Fruit fly (Drosophila melanogaster): ENCODE measurements around the gene Bin1.

Gene Bin1

DNA sequence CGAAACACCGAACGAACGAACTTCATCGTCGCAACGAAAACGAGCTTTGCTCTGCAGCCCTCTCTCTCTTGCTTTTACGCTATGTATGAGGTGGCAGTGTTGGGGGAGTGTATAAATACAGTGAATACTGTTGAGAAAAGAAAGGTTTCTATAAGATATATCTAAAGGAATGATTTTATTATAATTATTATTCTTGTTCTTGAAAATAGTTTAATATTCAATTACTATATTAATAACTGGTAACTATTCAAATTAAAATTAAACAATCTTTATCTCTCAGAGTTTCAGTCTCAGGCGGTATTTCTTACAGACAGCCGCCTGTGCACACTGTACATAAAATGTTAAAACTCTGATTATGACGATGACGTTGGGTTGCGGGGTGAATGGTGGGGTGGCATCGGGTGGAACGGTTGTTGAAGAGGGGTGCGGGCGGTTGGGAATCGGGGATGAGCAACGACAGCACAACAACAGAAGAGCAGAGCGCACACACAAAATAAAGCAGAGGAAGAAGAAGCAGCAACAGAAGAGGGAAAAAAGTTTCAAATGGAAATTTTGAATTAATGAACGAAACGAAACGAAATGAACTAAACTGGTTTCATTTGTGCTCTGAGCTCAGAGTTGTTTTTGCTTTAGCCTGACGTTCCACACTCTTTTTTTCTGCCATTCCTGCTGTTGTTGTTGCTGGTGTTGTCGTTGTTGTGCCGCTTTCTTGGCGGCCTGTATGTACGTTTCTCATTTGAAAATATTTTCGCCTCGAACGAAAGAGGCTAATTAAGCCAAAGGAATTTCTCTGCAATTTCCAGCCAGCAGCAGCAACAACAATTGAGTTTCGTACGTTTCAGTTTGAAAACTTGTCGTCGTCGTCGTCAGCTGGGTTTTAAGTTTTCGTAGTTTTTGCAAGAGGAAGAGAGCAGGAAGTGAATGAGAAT, 47.6 kb upstream of the Bin1 start (continued):
- TF ChIP-seq CG33213 (GFP tag; optimal IDR thresholded peaks at IDR 0.05) (peak; percentile 63), wdn (GFP tag; IDR thresholded peaks at IDR 0.05) (no peak), z (GFP tag; IDR thresholded peaks at IDR 0.05) (no peak), fd64A (GFP tag; optimal IDR thresholded peaks at IDR 0.05) (peak; percentile 90), seq (GFP tag; IDR thresholded peaks at IDR 0.05) (no peak), CG18764 (GFP tag; optimal IDR thresholded peaks at IDR 0.05) (peak; percentile 92), CkIIα-i1 (GFP tag; IDR thresholded peaks at IDR 0.05) (no peak), CG32532 (GFP tag; IDR thresholded peaks at IDR 0.05) (no peak), CG14860 (GFP tag; IDR thresholded peaks at IDR 0.05; ENCODE audit: partially characterized antibody) (no peak), CG8281 (tag; optimal IDR thresholded peaks at IDR 0.05) (peak; percentile 92), CG12942 (GFP tag; optimal IDR thresholded peaks at IDR 0.05) (peak; percentile 95), CrebB (tag; optimal IDR thresholded peaks at IDR 0.05) (peak; percentile 95), CG7963 (GFP tag; IDR thresholded peaks at IDR 0.05; ENCODE audit: partially characterized antibody) (no peak), Rx (GFP tag; IDR thresholded peaks at IDR 0.05) (no peak), CG10543 (GFP tag; optimal IDR thresholded peaks at IDR 0.05) (peak; percentile 97), CG3726 (GFP tag; IDR thresholded peaks at IDR 0.05) (no peak), oc (tag; optimal IDR thresholded peaks at IDR 0.05) (peak; percentile 99), Nf-YB (GFP tag; optimal IDR thresholded peaks at IDR 0.05) (peak; percentile 89), dimm (GFP tag; IDR thresholded peaks at IDR 0.05) (no peak), Scr (GFP tag; IDR thresholded peaks at IDR 0.05; ENCODE audit: partially characterized antibody) (no peak), Fer1 (GFP tag; optimal IDR thresholded peaks at IDR 0.05) (peak; percentile 99), Ada2b (GFP tag; IDR thresholded peaks at IDR 0.05) (no peak), NC2α (GFP tag; optimal IDR thresholded peaks at IDR 0.05) (peak; percentile 60), pan (optimal IDR thresholded peaks at IDR 0.05) (no peak), pan (GFP tag; optimal IDR thresholded peaks at IDR 0.05 in 1 of 2, IDR thresholded peaks at IDR 0.05 in 1 of 2) (no peak), CG2116 (GFP tag; optimal IDR thresholded peaks at IDR 0.05) (peak; percentile 74), E2f2 (GFP tag; IDR thresholded peaks at IDR 0.05) (no peak), al (GFP tag; IDR thresholded peaks at IDR 0.05) (no peak), CG2202 (tag; optimal IDR thresholded peaks at IDR 0.05) (peak; percentile 97), PHDP (tag; optimal IDR thresholded peaks at IDR 0.05) (peak; percentile 99), E2f1 (GFP tag; IDR thresholded peaks at IDR 0.05) (no peak), sc (optimal IDR thresholded peaks at IDR 0.05) (no peak), sc (GFP tag; optimal IDR thresholded peaks at IDR 0.05) (peak; percentile 95), prd (optimal IDR thresholded peaks at IDR 0.05) (no peak), prd (GFP tag; IDR thresholded peaks at IDR 0.05) (no peak), toy (GFP tag; IDR thresholded peaks at IDR 0.05) (no peak), CG12769 (tag; optimal IDR thresholded peaks at IDR 0.05) (peak; percentile 99), CG32772 (GFP tag; IDR thresholded peaks at IDR 0.05) (no peak), Dbx (GFP tag; IDR thresholded peaks at IDR 0.05) (no peak), CG17186 (GFP tag; optimal IDR thresholded peaks at IDR 0.05) (peak; percentile 66), CG10959 (GFP tag; IDR thresholded peaks at IDR 0.05) (no peak), yki (optimal IDR thresholded peaks at IDR 0.05) (no peak), usp (GFP tag; optimal IDR thresholded peaks at IDR 0.05) (no peak), esg (GFP tag; conservative IDR thresholded peaks at IDR 0.05) (no peak), Side (GFP tag; optimal IDR thresholded peaks at IDR 0.05) (peak; percentile 23), C15 (GFP tag; IDR thresholded peaks at IDR 0.05) (no peak), dati (GFP tag; IDR thresholded peaks at IDR 0.05) (no peak), Atf6 (GFP tag; IDR thresholded peaks at IDR 0.05) (no peak), CG5953 (GFP tag; IDR thresholded peaks at IDR 0.05) (no peak), Mad (GFP tag; optimal IDR thresholded peaks at IDR 0.05) (peak; percentile 85), luna (GFP tag; optimal IDR thresholded peaks at IDR 0.05) (peak; percentile 10), hth (optimal IDR thresholded peaks at IDR 0.05) (no peak)
